Fruit fly (Drosophila melanogaster): ENCODE measurements around the gene CG4116.

- no peak for TF ChIP-seq GATAd (GFP tag; optimal IDR thresholded peaks at IDR 0.05)
- TF ChIP-seq OdsH (GFP tag; optimal IDR thresholded peaks at IDR 0.05) = peak; percentile 74
- no peak for TF ChIP-seq pan (optimal IDR thresholded peaks at IDR 0.05)
- peak; percentile 69 for TF ChIP-seq brk (GFP tag; optimal IDR thresholded peaks at IDR 0.05)
- TF ChIP-seq h (GFP tag; optimal IDR thresholded peaks at IDR 0.05) = peak; percentile 84
- TF ChIP-seq lola (GFP tag; optimal IDR thresholded peaks at IDR 0.05) = no peak
- TF ChIP-seq Myc (optimal IDR thresholded peaks at IDR 0.05) = no peak
- TF ChIP-seq rgr (GFP tag; optimal IDR thresholded peaks at IDR 0.05) = peak; percentile 77
- no peak for TF ChIP-seq Dfd (GFP tag; optimal IDR thresholded peaks at IDR 0.05)
These were observed 48.7 kb downstream of the CG4116 start for dm6 chrX:3018670-3019069.
